Fruit fly (Drosophila melanogaster): ENCODE results near the gene CG14257.

CG14257 gene

dm6 chr3R:27118346-27118745 is 42.7 kb downstream of the CG14257 start, which contains the start of gene CG5882:
TSS of gene CG5882 (plus strand) at chr3R:27118646.
- TF ChIP-seq CG15710 (tag; optimal IDR thresholded peaks at IDR 0.05) (no peak), Ets98B (GFP tag; IDR thresholded peaks at IDR 0.05) (no peak), D1 (tag; optimal IDR thresholded peaks at IDR 0.05) (no peak), CG13204 (GFP tag; optimal IDR thresholded peaks at IDR 0.05) (no peak), CG8301 (tag; optimal IDR thresholded peaks at IDR 0.05) (no peak), CG8159 (tag; optimal IDR thresholded peaks at IDR 0.05) (no peak), gl (tag; optimal IDR thresholded peaks at IDR 0.05) (no peak), CG9948 (tag; optimal IDR thresholded peaks at IDR 0.05) (no peak), CG4496 (GFP tag; IDR thresholded peaks at IDR 0.05) (no peak), Pif1B (GFP tag; optimal IDR thresholded peaks at IDR 0.05) (no peak), CG14655 (GFP tag; optimal IDR thresholded peaks at IDR 0.05) (no peak), CG34367 (tag; optimal IDR thresholded peaks at IDR 0.05) (no peak), Pif1A (GFP tag; optimal IDR thresholded peaks at IDR 0.05) (no peak)

dm6 chr3R:27124588-27124987 is 48.9 kb downstream of the CG14257 start, which contains the start of gene CG6059:
TSS of gene CG6059 (minus strand) at chr3R:27124688.
- TF ChIP-seq EcR (GFP tag; optimal IDR thresholded peaks at IDR 0.05) (no peak), CG8159 (tag; optimal IDR thresholded peaks at IDR 0.05) (no peak), gl (tag; optimal IDR thresholded peaks at IDR 0.05) (no peak), CG14655 (GFP tag; optimal IDR thresholded peaks at IDR 0.05) (no peak)

- no peak for TF ChIP-seq rn (GFP tag; IDR thresholded peaks at IDR 0.05)
- TF ChIP-seq CG32121 (GFP tag; IDR thresholded peaks at IDR 0.05): no peak
- TF ChIP-seq CG10348 (GFP tag; IDR thresholded peaks at IDR 0.05): no peak
- TF ChIP-seq CG14655 (GFP tag; optimal IDR thresholded peaks at IDR 0.05): no peak
Measured at dm6 chr3R:27128723-27129122, 53.1 kb downstream of the CG14257 start.

dm6 chr3R:27129580-27130385 is 54.1 kb downstream of the CG14257 start:
- no peak for TF ChIP-seq CG13204 (GFP tag; optimal IDR thresholded peaks at IDR 0.05)
- TF ChIP-seq CG8301 (tag; optimal IDR thresholded peaks at IDR 0.05): peak; percentile 57
- peak; percentile 78 for TF ChIP-seq Ets98B (GFP tag; IDR thresholded peaks at IDR 0.05)
- peak; percentile 86 for TF ChIP-seq Pif1A (GFP tag; optimal IDR thresholded peaks at IDR 0.05)
- TF ChIP-seq CG12605 (GFP tag; IDR thresholded peaks at IDR 0.05): peak; percentile 61; the same call in 1 of the 2 replicates
- TF ChIP-seq CG9948 (tag; optimal IDR thresholded peaks at IDR 0.05): peak; percentile 35
- no peak for TF ChIP-seq CG14655 (GFP tag; optimal IDR thresholded peaks at IDR 0.05)
- TF ChIP-seq Snoo (tag; optimal IDR thresholded peaks at IDR 0.05): peak; percentile 70
- TF ChIP-seq CG15710 (tag; optimal IDR thresholded peaks at IDR 0.05): peak; percentile 68
- TF ChIP-seq Pif1B (GFP tag; optimal IDR thresholded peaks at IDR 0.05): peak; percentile 68
- peak; percentile 73 for TF ChIP-seq fd96Ca (GFP tag; IDR thresholded peaks at IDR 0.05)
- TF ChIP-seq CG17806 (tag; optimal IDR thresholded peaks at IDR 0.05): peak; percentile 66
- TF ChIP-seq CG8159 (tag; optimal IDR thresholded peaks at IDR 0.05): no peak
- peak; percentile 45 for TF ChIP-seq CG34367 (tag; optimal IDR thresholded peaks at IDR 0.05)
- no peak for TF ChIP-seq CG10348 (GFP tag; IDR thresholded peaks at IDR 0.05)
- peak; percentile 59; the same call in 1 of the 2 replicates for TF ChIP-seq rn (GFP tag; IDR thresholded peaks at IDR 0.05)
- peak; percentile 88 for TF ChIP-seq CG4496 (GFP tag; IDR thresholded peaks at IDR 0.05)
- no peak for TF ChIP-seq D1 (tag; optimal IDR thresholded peaks at IDR 0.05)
- peak; percentile 5 for TF ChIP-seq gl (tag; optimal IDR thresholded peaks at IDR 0.05)
- TF ChIP-seq CG32121 (GFP tag; IDR thresholded peaks at IDR 0.05): peak; percentile 73
- peak; percentile 91 for TF ChIP-seq EcR (GFP tag; optimal IDR thresholded peaks at IDR 0.05)

dm6 chr3R:27130551-27131161 is 55.0 kb downstream of the CG14257 start:
- TF ChIP-seq CG15710 (tag; optimal IDR thresholded peaks at IDR 0.05) (no peak), Pif1A (GFP tag; optimal IDR thresholded peaks at IDR 0.05) (no peak), EcR (GFP tag; optimal IDR thresholded peaks at IDR 0.05) (peak; percentile 74), CG4496 (GFP tag; IDR thresholded peaks at IDR 0.05) (0 out of 3 replicates have a peak, but pooled peaks have one; percentile 7), gl (tag; optimal IDR thresholded peaks at IDR 0.05) (no peak)

dm6 chr3R:27131408-27131807 is 55.7 kb downstream of the CG14257 start:
- TF ChIP-seq CG4496 (GFP tag; IDR thresholded peaks at IDR 0.05): no peak
- no peak for TF ChIP-seq fd96Ca (GFP tag; IDR thresholded peaks at IDR 0.05)
- TF ChIP-seq CG8301 (tag; optimal IDR thresholded peaks at IDR 0.05): no peak
- no peak for TF ChIP-seq Pif1B (GFP tag; optimal IDR thresholded peaks at IDR 0.05)
- no peak for TF ChIP-seq CG13204 (GFP tag; optimal IDR thresholded peaks at IDR 0.05)
- TF ChIP-seq rn (GFP tag; IDR thresholded peaks at IDR 0.05): no peak
- no peak for TF ChIP-seq CG8159 (tag; optimal IDR thresholded peaks at IDR 0.05)
- no peak for TF ChIP-seq CG12605 (GFP tag; IDR thresholded peaks at IDR 0.05)
- TF ChIP-seq CG10348 (GFP tag; IDR thresholded peaks at IDR 0.05): no peak
- TF ChIP-seq CG9948 (tag; optimal IDR thresholded peaks at IDR 0.05): no peak
- TF ChIP-seq gl (tag; optimal IDR thresholded peaks at IDR 0.05): no peak
- TF ChIP-seq CG32121 (GFP tag; IDR thresholded peaks at IDR 0.05): no peak
- no peak for TF ChIP-seq EcR (GFP tag; optimal IDR thresholded peaks at IDR 0.05)
- TF ChIP-seq CG17806 (tag; optimal IDR thresholded peaks at IDR 0.05): no peak
- TF ChIP-seq CG34367 (tag; optimal IDR thresholded peaks at IDR 0.05): no peak
- TF ChIP-seq CG15710 (tag; optimal IDR thresholded peaks at IDR 0.05): no peak
- no peak for TF ChIP-seq Snoo (tag; optimal IDR thresholded peaks at IDR 0.05)
- TF ChIP-seq Pif1A (GFP tag; optimal IDR thresholded peaks at IDR 0.05): no peak
- TF ChIP-seq D1 (tag; optimal IDR thresholded peaks at IDR 0.05): no peak
- TF ChIP-seq CG14655 (GFP tag; optimal IDR thresholded peaks at IDR 0.05): no peak
